Fruit fly (Drosophila melanogaster): ENCODE data around the gene trio.

trio gene

dm6 chr3L:1000541-1000940 lies 34.1 kb downstream of the trio start:
- TF ChIP-seq h (optimal IDR thresholded peaks at IDR 0.05) = no peak

- no peak for TF ChIP-seq Myc (optimal IDR thresholded peaks at IDR 0.05)
Observed at dm6 chr3L:999990-1000389, 34.7 kb downstream of the trio start.

dm6 chr3L:995685-996084 lies 39.0 kb downstream of the trio start:
- TF ChIP-seq insv (optimal IDR thresholded peaks at IDR 0.05) (no peak), h (optimal IDR thresholded peaks at IDR 0.05) (no peak)

dm6 chr3L:993709-994108 lies 41.0 kb downstream of the trio start, which contains the start of gene aln:
TSS of gene aln (plus strand) at chr3L:993983.
- no peak for TF ChIP-seq Myc (optimal IDR thresholded peaks at IDR 0.05)
- TF ChIP-seq h (optimal IDR thresholded peaks at IDR 0.05) = no peak

- no peak for TF ChIP-seq Sin3A (optimal IDR thresholded peaks at IDR 0.05)
- no peak for TF ChIP-seq psq (optimal IDR thresholded peaks at IDR 0.05)
- no peak for TF ChIP-seq Myc (optimal IDR thresholded peaks at IDR 0.05)
- TF ChIP-seq insv (optimal IDR thresholded peaks at IDR 0.05) = no peak
- TF ChIP-seq h (optimal IDR thresholded peaks at IDR 0.05) = no peak
- no peak for TF ChIP-seq ttk (optimal IDR thresholded peaks at IDR 0.05)
Observed at dm6 chr3L:967822-968576, 66.7 kb downstream of the trio start.

- TF ChIP-seq insv (optimal IDR thresholded peaks at IDR 0.05) (no peak), ttk (optimal IDR thresholded peaks at IDR 0.05) (no peak), Myc (optimal IDR thresholded peaks at IDR 0.05) (no peak), Sin3A (optimal IDR thresholded peaks at IDR 0.05) (no peak), psq (optimal IDR thresholded peaks at IDR 0.05) (no peak), h (optimal IDR thresholded peaks at IDR 0.05) (no peak)
Observed at dm6 chr3L:964022-964421, 70.7 kb downstream of the trio start.

- no peak for TF ChIP-seq h (optimal IDR thresholded peaks at IDR 0.05)
Observed at dm6 chr3L:960557-960956, 74.1 kb downstream of the trio start.

dm6 chr3L:959869-960378 lies 74.8 kb downstream of the trio start:
- TF ChIP-seq psq (optimal IDR thresholded peaks at IDR 0.05) (no peak), Sin3A (optimal IDR thresholded peaks at IDR 0.05) (no peak), Myc (optimal IDR thresholded peaks at IDR 0.05) (no peak)

dm6 chr3L:959188-959868 lies 75.3 kb downstream of the trio start:
- TF ChIP-seq ttk (optimal IDR thresholded peaks at IDR 0.05) (no peak), psq (optimal IDR thresholded peaks at IDR 0.05) (no peak), Sin3A (optimal IDR thresholded peaks at IDR 0.05) (no peak)

- TF ChIP-seq psq (optimal IDR thresholded peaks at IDR 0.05) (no peak), Sin3A (optimal IDR thresholded peaks at IDR 0.05) (no peak), ttk (optimal IDR thresholded peaks at IDR 0.05) (no peak), insv (optimal IDR thresholded peaks at IDR 0.05) (no peak), h (optimal IDR thresholded peaks at IDR 0.05) (no peak), Myc (optimal IDR thresholded peaks at IDR 0.05) (no peak)
Observed at dm6 chr3L:958605-959004, 76.1 kb downstream of the trio start.

- TF ChIP-seq h (optimal IDR thresholded peaks at IDR 0.05) (no peak), psq (optimal IDR thresholded peaks at IDR 0.05) (no peak), insv (optimal IDR thresholded peaks at IDR 0.05) (no peak), Myc (optimal IDR thresholded peaks at IDR 0.05) (no peak), Sin3A (optimal IDR thresholded peaks at IDR 0.05) (no peak), ttk (optimal IDR thresholded peaks at IDR 0.05) (no peak)
Observed at dm6 chr3L:956862-957261, 77.8 kb downstream of the trio start.

dm6 chr3L:952152-952551 lies 82.5 kb downstream of the trio start:
- TF ChIP-seq psq (optimal IDR thresholded peaks at IDR 0.05) = no peak
- TF ChIP-seq Sin3A (optimal IDR thresholded peaks at IDR 0.05) = no peak
- no peak for TF ChIP-seq insv (optimal IDR thresholded peaks at IDR 0.05)
- no peak for TF ChIP-seq Myc (optimal IDR thresholded peaks at IDR 0.05)
- TF ChIP-seq ttk (optimal IDR thresholded peaks at IDR 0.05) = no peak
- no peak for TF ChIP-seq h (optimal IDR thresholded peaks at IDR 0.05)

Measured in Kc167 (cell line).